Worm (Caenorhabditis elegans) whole organism, L1 larva: ENCODE measurements around the gene oac-40.

ENCODE experiments used
- ces-1 ChIP-seq: fragments of 150-350 bp; optimal IDR thresholded peaks from 2 replicates; lab custom pipeline; 2014; ENCODE audit warnings: missing biosample characterization, missing genetic modification reagents, missing genetic modification characterization
- dpl-1 ChIP-seq, 3 experiments: fragments of 150-350 bp in 2 of 3; sonication (generic microtip) in 1 of 3; optimal IDR thresholded peaks; 2 replicates each; lab custom pipeline; 2014 to 2017; ENCODE audit warnings: missing biosample characterization in 3 of 3, missing genetic modification characterization in 3 of 3, missing genetic modification reagents in 3 of 3
- lin-39 ChIP-seq: fragments of 150-350 bp; optimal IDR thresholded peaks from 2 replicates; lab custom pipeline; 2014; ENCODE audit warnings: missing biosample characterization, missing genetic modification reagents, missing genetic modification characterization
- nhr-77 ChIP-seq: fragments of 150-350 bp; optimal IDR thresholded peaks from 2 replicates; lab custom pipeline; 2014; ENCODE audit warnings: missing biosample characterization, missing genetic modification characterization

DNA sequence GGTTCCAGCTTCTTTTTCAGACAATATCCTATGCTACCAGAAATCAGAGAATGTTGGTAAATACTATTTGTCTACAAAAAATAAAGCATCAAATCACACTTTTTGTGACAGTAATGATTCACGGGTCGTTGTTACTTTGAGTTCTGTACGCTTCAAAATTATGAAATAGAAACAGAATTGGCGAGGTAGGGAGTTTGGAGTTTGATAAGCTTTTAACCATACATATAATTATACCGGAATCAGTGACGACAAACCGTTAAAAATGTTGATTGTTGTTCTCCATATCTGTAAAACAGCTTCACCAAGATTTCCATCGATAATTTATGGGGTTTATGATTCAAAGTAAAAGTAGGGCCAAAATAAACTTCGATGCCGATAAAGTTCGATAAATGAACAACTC, 38.7 kb upstream of the oac-40 start:
- TF ChIP-seq ces-1: no peak
- no peak for TF ChIP-seq nhr-77 (tag; lab: Kevin White, UChicago)
- no peak for TF ChIP-seq dpl-1 (GFP tag; optimal IDR thresholded peaks at IDR 0.05; lab: Kevin White, UChicago)
- no peak for TF ChIP-seq lin-39 (tag; lab: Kevin White, UChicago)
